Fruit fly (Drosophila melanogaster): Measurements from ENCODE around the gene Spt6.

dm6 chrX:6283470-6283869 lies 15.9 kb downstream of the Spt6 start, which contains the start of gene CG11700:
- TF ChIP-seq CG8478 (optimal IDR thresholded peaks at IDR 0.05) = no peak
- no peak for TF ChIP-seq CTCF (optimal IDR thresholded peaks at IDR 0.05)

Data from S2 (cell line).